Worm (Caenorhabditis elegans) whole organism, early embryonic: ENCODE results near the gene pink-1.

ENCODE experiments used
- ama-1 ChIP-seq: fragments of 150-350 bp; optimal IDR thresholded peaks from 2 replicates; lab custom pipeline; 2014
- ceh-13 ChIP-seq: fragments of 200-800 bp; sonication (Bioruptor generic); optimal IDR thresholded peaks from 2 replicates; lab custom pipeline; 2018; ENCODE audit warnings: mild to moderate bottlenecking, missing genetic modification characterization, missing compliant biosample characterization
- ceh-36 ChIP-seq: sonication (generic microtip); optimal IDR thresholded peaks from 2 replicates; lab custom pipeline; 2016; ENCODE audit warnings: missing genetic modification characterization, inconsistent platforms, missing compliant biosample characterization
- flt-1 ChIP-seq: fragments of 200-800 bp; sonication (Bioruptor generic); IDR thresholded peaks from 2 replicates; pipeline ENCODE4 v1.3.6; 2022; ENCODE audit warnings: missing genetic modification characterization, missing compliant biosample characterization
- hmbx-1 ChIP-seq: sonication (generic microtip); optimal IDR thresholded peaks from 2 replicates; lab custom pipeline; 2016; ENCODE audit warnings: mild to moderate bottlenecking, missing genetic modification characterization, missing compliant biosample characterization
- hmg-4 ChIP-seq: fragments of 200-800 bp; sonication (Bioruptor generic); optimal IDR thresholded peaks from 2 replicates; lab custom pipeline; 2018; ENCODE audit warnings: mild to moderate bottlenecking, missing genetic modification characterization, missing compliant biosample characterization
- hnd-1 ChIP-seq: sonication (generic microtip); optimal IDR thresholded peaks from 2 replicates; lab custom pipeline; 2016; ENCODE audit warnings: missing genetic modification characterization, missing compliant biosample characterization
- scrt-1 ChIP-seq: fragments of 200-800 bp; sonication (Bioruptor generic); IDR thresholded peaks from 2 replicates; pipeline ENCODE4 v1.3.6; 2022; ENCODE audit warnings: missing genetic modification characterization, missing compliant biosample characterization
- tbx-11 ChIP-seq: fragments of 200-800 bp; sonication (Bioruptor generic); IDR thresholded peaks from 2 replicates; pipeline ENCODE4 v1.3.6; 2022; ENCODE audit warnings: missing genetic modification characterization, missing compliant biosample characterization
- tbx-37 ChIP-seq: fragments of 200-800 bp; sonication (Bioruptor generic); conservative IDR thresholded peaks from 2 replicates; pipeline ENCODE4 v1.3.6; 2022; ENCODE audit warnings: missing genetic modification reagents, missing genetic modification characterization, missing compliant biosample characterization

- TF ChIP-seq scrt-1 (GFP tag; lab: Robert Waterston, UW) (no peak), tbx-37 (GFP tag; lab: Robert Waterston, UW) (no peak), hmbx-1 (tag; lab: Kevin White, UChicago) (no peak), ama-1 (no peak), hmg-4 (GFP tag; lab: Kevin White, UChicago) (no peak), tbx-11 (GFP tag; lab: Robert Waterston, UW) (no peak), flt-1 (no peak), ceh-13 (GFP tag; lab: Kevin White, UChicago) (no peak), hnd-1 (tag; lab: Kevin White, UChicago) (no peak), ceh-36 (tag; lab: Kevin White, UChicago) (no peak)
These were observed 2.4 kb downstream of the pink-1 start, which contains the start of gene brap-2 for ce11 chrII:5393090-5393489.
